Fruit fly (Drosophila melanogaster) whole organism, embryonic: ENCODE measurements around the gene mRRF1.

Experiments
- CG1024 ChIP-seq: fragments of 200-800 bp; sonication (Bioruptor generic); IDR thresholded peaks from 2 replicates; pipeline ENCODE4 v1.3.6; 2022; ENCODE audit warnings: missing biosample characterization, missing genetic modification characterization
- CG11695 ChIP-seq: fragments of 200-800 bp; sonication (Bioruptor generic); IDR thresholded peaks from 3 replicates; pipeline ENCODE4 v1.3.6; 2022; ENCODE audit warnings: missing biosample characterization, missing genetic modification characterization
- CG12391 ChIP-seq: fragments of 200-800 bp; sonication (Bioruptor generic); optimal IDR thresholded peaks from 3 replicates; lab custom pipeline; 2018; ENCODE audit warnings: missing biosample characterization, mild to moderate bottlenecking, missing genetic modification characterization, moderate library complexity
- CG12942 ChIP-seq: fragments of 200-800 bp; sonication (Bioruptor generic); optimal IDR thresholded peaks from 3 replicates; lab custom pipeline; 2016; ENCODE audit warnings: missing biosample characterization, missing genetic modification characterization
- CG30403 ChIP-seq: fragments of 200-800 bp; sonication (Bioruptor generic); optimal IDR thresholded peaks from 3 replicates; lab custom pipeline; 2016; ENCODE audit warnings: missing biosample characterization, missing genetic modification characterization
- CG3407 ChIP-seq: fragments of 200-800 bp; sonication (Bioruptor generic); optimal IDR thresholded peaks from 2 replicates; lab custom pipeline; 2018; ENCODE audit warnings: missing biosample characterization, mild to moderate bottlenecking, missing genetic modification characterization
- CG34224 ChIP-seq: fragments of 200-800 bp; sonication (Bioruptor generic); IDR thresholded peaks from 3 replicates; pipeline ENCODE4 v1.3.6; 2022; ENCODE audit warnings: missing biosample characterization, missing genetic modification characterization; ENCODE audit not compliant: partially characterized antibody
- CG3726 ChIP-seq: fragments of 200-800 bp; sonication (Bioruptor generic); IDR thresholded peaks from 3 replicates; pipeline ENCODE4, ENCODE4 v1.3.6; 2022; ENCODE audit warnings: missing biosample characterization, missing genetic modification characterization
- CG3838 ChIP-seq: fragments of 200-800 bp; sonication (Bioruptor generic); optimal IDR thresholded peaks from 3 replicates; lab custom pipeline; 2016; ENCODE audit warnings: missing biosample characterization, missing genetic modification characterization
- CG3847 ChIP-seq: fragments of 200-800 bp; sonication (Bioruptor generic); IDR thresholded peaks from 2 replicates; pipeline ENCODE4 v1.3.6; 2022; ENCODE audit warnings: missing biosample characterization, missing genetic modification characterization
- CG5245 ChIP-seq: fragments of 200-800 bp; sonication (Bioruptor generic); optimal IDR thresholded peaks from 3 replicates; lab custom pipeline; 2016; ENCODE audit warnings: missing biosample characterization, missing genetic modification characterization
- CG6689 ChIP-seq: fragments of 200-800 bp; sonication (Bioruptor generic); IDR thresholded peaks from 2 replicates; pipeline ENCODE4 v1.3.6; 2022; ENCODE audit warnings: missing biosample characterization, missing genetic modification characterization
- CG7357 ChIP-seq: fragments of 200-800 bp; sonication (Bioruptor generic); IDR thresholded peaks from 3 replicates; pipeline ENCODE4 v1.3.6; 2022; ENCODE audit warnings: missing biosample characterization, missing genetic modification characterization
- CG7372 ChIP-seq: fragments of 200-800 bp; sonication (Bioruptor generic); IDR thresholded peaks from 2 replicates; pipeline ENCODE4 v1.3.6; 2022; ENCODE audit warnings: missing biosample characterization, missing genetic modification characterization
- CG9932 ChIP-seq: fragments of 200-800 bp; sonication (Bioruptor generic); IDR thresholded peaks from 2 replicates; pipeline ENCODE4 v1.3.6; 2022; ENCODE audit warnings: missing biosample characterization, missing genetic modification characterization
- Chrac-16 ChIP-seq: fragments of 200-800 bp; sonication (Bioruptor generic); optimal IDR thresholded peaks from 3 replicates; lab custom pipeline; 2016; ENCODE audit warnings: missing biosample characterization, missing genetic modification characterization
- CrebB ChIP-seq: fragments of 200-800 bp; sonication (Bioruptor generic); optimal IDR thresholded peaks from 3 replicates; lab custom pipeline; 2018; ENCODE audit warnings: missing biosample characterization, mild to moderate bottlenecking, missing genetic modification characterization
- Dek ChIP-seq: fragments of 200-800 bp; sonication (Bioruptor generic); optimal IDR thresholded peaks from 3 replicates; lab custom pipeline; 2019; ENCODE audit warnings: missing biosample characterization, mild to moderate bottlenecking, missing genetic modification characterization, moderate library complexity
- Doc3 ChIP-seq: fragments of 200-800 bp; sonication (Bioruptor generic); IDR thresholded peaks from 3 replicates; pipeline ENCODE4 v1.3.6; 2022; ENCODE audit warnings: missing biosample characterization, missing genetic modification characterization; ENCODE audit not compliant: partially characterized antibody
- Gug ChIP-seq: fragments of 200-800 bp; sonication (Bioruptor generic); IDR thresholded peaks from 4 replicates; pipeline ENCODE4 v1.3.6; 2022; ENCODE audit warnings: missing biosample characterization, missing genetic modification characterization
- HLH3B ChIP-seq: fragments of 200-800 bp; sonication (Bioruptor generic); IDR thresholded peaks from 2 replicates; pipeline ENCODE4 v1.3.6; 2022; ENCODE audit warnings: missing biosample characterization, missing genetic modification characterization
- HmgD ChIP-seq: fragments of 200-800 bp; sonication (Bioruptor generic); optimal IDR thresholded peaks from 3 replicates; lab custom pipeline; 2016; ENCODE audit warnings: missing biosample characterization, missing genetic modification characterization
- HmgZ ChIP-seq: fragments of 200-800 bp; sonication (Bioruptor generic); optimal IDR thresholded peaks from 2 replicates; lab custom pipeline; 2018; ENCODE audit warnings: missing biosample characterization, mild to moderate bottlenecking, missing genetic modification characterization
- Mad ChIP-seq: fragments of 200-800 bp; sonication (Bioruptor generic); optimal IDR thresholded peaks from 2 replicates; lab custom pipeline; 2016; ENCODE audit warnings: missing biosample characterization, missing genetic modification characterization
- Myb ChIP-seq: fragments of 200-800 bp; sonication (Bioruptor generic); optimal IDR thresholded peaks from 2 replicates; lab custom pipeline; 2016; ENCODE audit warnings: missing biosample characterization, missing genetic modification characterization
- Rfx ChIP-seq: fragments of 200-800 bp; sonication (Bioruptor generic); IDR thresholded peaks from 2 replicates; pipeline ENCODE4 v1.3.6; 2022; ENCODE audit warnings: missing biosample characterization, missing genetic modification characterization
- Spps ChIP-seq: fragments of 200-800 bp; sonication (Bioruptor generic); optimal IDR thresholded peaks from 2 replicates; lab custom pipeline; 2018; ENCODE audit warnings: missing biosample characterization, mild to moderate bottlenecking, missing genetic modification characterization
- Xrp1 ChIP-seq: fragments of 200-800 bp; sonication (Bioruptor generic); IDR thresholded peaks from 2 replicates; pipeline ENCODE4 v1.3.6; 2022; ENCODE audit warnings: missing biosample characterization, missing genetic modification characterization
- ab ChIP-seq: fragments of 200-800 bp; sonication (Bioruptor generic); optimal IDR thresholded peaks from 2 replicates; lab custom pipeline; 2016; ENCODE audit warnings: missing biosample characterization, missing genetic modification characterization
- amos ChIP-seq: fragments of 200-800 bp; sonication (Bioruptor generic); IDR thresholded peaks from 2 replicates; pipeline ENCODE4 v1.3.6; 2022; ENCODE audit warnings: missing biosample characterization, missing genetic modification characterization; ENCODE audit not compliant: partially characterized antibody
- ap ChIP-seq: fragments of 200-800 bp; sonication (Bioruptor generic); IDR thresholded peaks from 2 replicates; pipeline ENCODE4 v1.3.6; 2022; ENCODE audit warnings: missing biosample characterization, missing genetic modification characterization
- ash1 ChIP-seq: fragments of 200-800 bp; sonication (Bioruptor generic); optimal IDR thresholded peaks from 2 replicates; lab custom pipeline; 2018; ENCODE audit warnings: missing biosample characterization, mild to moderate bottlenecking, missing genetic modification characterization
- bbx ChIP-seq: fragments of 200-800 bp; sonication (Bioruptor generic); IDR thresholded peaks from 2 replicates; pipeline ENCODE4 v1.3.6; 2022; ENCODE audit warnings: missing biosample characterization, missing genetic modification characterization; ENCODE audit not compliant: partially characterized antibody
- bigmax ChIP-seq: fragments of 200-800 bp; sonication (Bioruptor generic); optimal IDR thresholded peaks from 2 replicates; lab custom pipeline; 2018; ENCODE audit warnings: missing biosample characterization, mild to moderate bottlenecking, missing genetic modification characterization
- cas ChIP-seq: fragments of 200-800 bp; sonication (Bioruptor generic); IDR thresholded peaks from 2 replicates; pipeline ENCODE4 v1.3.6; 2022; ENCODE audit warnings: missing biosample characterization, missing genetic modification characterization
- cwo ChIP-seq: fragments of 200-800 bp; sonication (Bioruptor generic); optimal IDR thresholded peaks from 3 replicates; lab custom pipeline; 2017; ENCODE audit warnings: missing biosample characterization, missing genetic modification characterization, mild to moderate bottlenecking, moderate library complexity, missing genetic modification reagents
- disco-r ChIP-seq: fragments of 200-800 bp; sonication (Bioruptor generic); optimal IDR thresholded peaks from 2 replicates; lab custom pipeline; 2016; ENCODE audit warnings: missing biosample characterization, missing genetic modification characterization
- dm ChIP-seq: fragments of 200-800 bp; sonication (Bioruptor generic); optimal IDR thresholded peaks from 3 replicates; lab custom pipeline; 2016; ENCODE audit warnings: missing biosample characterization, missing genetic modification characterization
- gt ChIP-seq: fragments of 200-800 bp; sonication (Bioruptor generic); IDR thresholded peaks from 2 replicates; pipeline ENCODE4 v1.3.6; 2022; ENCODE audit warnings: missing biosample characterization, missing genetic modification characterization
- ken ChIP-seq: fragments of 200-800 bp; sonication (Bioruptor generic); IDR thresholded peaks from 3 replicates; pipeline ENCODE4 v1.3.6; 2022; ENCODE audit warnings: missing biosample characterization, missing genetic modification characterization
- mam ChIP-seq: fragments of 200-800 bp; sonication (Bioruptor generic); optimal IDR thresholded peaks from 3 replicates; lab custom pipeline; 2016; ENCODE audit warnings: missing biosample characterization, missing genetic modification characterization
- nau ChIP-seq: fragments of 200-800 bp; sonication (Bioruptor generic); optimal IDR thresholded peaks from 3 replicates; lab custom pipeline; 2017; ENCODE audit warnings: missing biosample characterization, mild to moderate bottlenecking, missing genetic modification characterization, missing genetic modification reagents
- nmo ChIP-seq: fragments of 200-800 bp; sonication (Bioruptor generic); optimal IDR thresholded peaks from 2 replicates; lab custom pipeline; 2018; ENCODE audit warnings: missing biosample characterization, mild to moderate bottlenecking, missing genetic modification characterization, moderate library complexity
- phol ChIP-seq: fragments of 200-800 bp; sonication (Bioruptor generic); optimal IDR thresholded peaks from 3 replicates; lab custom pipeline; 2018; ENCODE audit warnings: missing biosample characterization, mild to moderate bottlenecking, missing genetic modification characterization, moderate library complexity
- prd ChIP-seq, 3 experiments: fragments of >200 bp in 2 of 3; fragments of 200-800 bp in 1 of 3; sonication (Bioruptor generic) in 1 of 3; optimal IDR thresholded peaks in 2 of 3; IDR thresholded peaks in 1 of 3; 2 replicates in 2 of 3; 3 replicates in 1 of 3; pipeline versions ENCODE4 v1.3.6 to Lab custom; 2017 to 2022; ENCODE audit warnings: missing biosample characterization in 1 of 3, missing genetic modification characterization in 1 of 3
- scrt ChIP-seq: fragments of 200-800 bp; sonication (Bioruptor generic); optimal IDR thresholded peaks from 2 replicates; lab custom pipeline; 2018; ENCODE audit warnings: missing biosample characterization, mild to moderate bottlenecking, missing genetic modification characterization, moderate library complexity
- sima ChIP-seq: fragments of 200-800 bp; sonication (Bioruptor generic); optimal IDR thresholded peaks from 2 replicates; lab custom pipeline; 2016; ENCODE audit warnings: missing biosample characterization, missing genetic modification characterization
- sob ChIP-seq: fragments of 200-800 bp; sonication (Bioruptor generic); IDR thresholded peaks from 2 replicates; pipeline ENCODE4 v1.3.6; 2022; ENCODE audit warnings: missing biosample characterization, missing genetic modification characterization
- ttk ChIP-seq: fragments of 200-800 bp; sonication (Bioruptor generic); IDR thresholded peaks from 2 replicates; pipeline ENCODE4 v2.1.2; 2022; ENCODE audit warnings: missing biosample characterization, missing genetic modification characterization
- zfh2 ChIP-seq: fragments of 200-800 bp; sonication (Bioruptor generic); optimal IDR thresholded peaks from 2 replicates; lab custom pipeline; 2016; ENCODE audit warnings: missing biosample characterization, missing genetic modification characterization

Gene mRRF1

dm6 chr3L:9373374-9374004 is 9.3 kb downstream of the mRRF1 start (continued):
- TF ChIP-seq cwo (GFP tag; lab: Kevin White, UChicago) (peak; percentile 76), Dek (tag; lab: Kevin White, UChicago) (peak; percentile 23), ash1 (no peak), CG12391 (tag; lab: Kevin White, UChicago) (peak; percentile 73), HLH3B (peak; percentile 78), CG6689 (GFP tag; lab: Robert Waterston, UW) (peak; percentile 69), Chrac-16 (GFP tag; lab: Kevin White, UChicago) (peak; percentile 17), Rfx (GFP tag; lab: Robert Waterston, UW) (peak; percentile 86), CG12942 (GFP tag; lab: Kevin White, UChicago) (no peak), CG3726 (0 out of 3 replicates have a peak, but pooled peaks have one; percentile 40), prd (optimal IDR thresholded peaks at IDR 0.05; lab: Kevin White, UChicago) (no peak), prd (GFP tag; IDR thresholded peaks at IDR 0.05; lab: Robert Waterston, UW) (peak; percentile 60), Gug (no peak), zfh2 (GFP tag; lab: Kevin White, UChicago) (no peak), CG3847 (GFP tag; lab: Robert Waterston, UW) (0 out of 2 replicates have a peak, but pooled peaks have one; percentile 20), HmgZ (tag; lab: Kevin White, UChicago) (peak; percentile 4), CG1024 (GFP tag; lab: Robert Waterston, UW) (0 out of 2 replicates have a peak, but pooled peaks have one; percentile 32), ken (GFP tag; lab: Robert Waterston, UW) (peak; percentile 73), CG5245 (GFP tag; lab: Kevin White, UChicago) (peak; percentile 44), Doc3 (GFP tag; lab: Robert Waterston, UW) (peak; percentile 45; the same call in 2 of the 3 replicates), HmgD (GFP tag; lab: Kevin White, UChicago) (no peak), amos (GFP tag; lab: Robert Waterston, UW) (no peak), CG3407 (peak; percentile 54), nau (peak; percentile 56), cas (GFP tag; lab: Robert Waterston, UW) (no peak; the same call in 1 of the 2 replicates), sob (GFP tag; lab: Robert Waterston, UW) (peak; percentile 85), Mad (GFP tag; lab: Kevin White, UChicago) (peak; percentile 47), gt (GFP tag; lab: Robert Waterston, UW) (no peak), sima (GFP tag; lab: Kevin White, UChicago) (no peak), disco-r (GFP tag; lab: Kevin White, UChicago) (no peak), Spps (peak; percentile 46), CG7372 (peak; percentile 28; the same call in 1 of the 2 replicates), scrt (peak; percentile 94), ap (GFP tag; lab: Robert Waterston, UW) (peak; percentile 41; the same call in 1 of the 2 replicates), CG34224 (peak; percentile 53; the same call in 1 of the 3 replicates), bigmax (GFP tag; lab: Kevin White, UChicago) (no peak), CrebB (tag; lab: Kevin White, UChicago) (no peak), bbx (peak; percentile 64), CG9932 (GFP tag; lab: Robert Waterston, UW) (peak; percentile 61), CG3838 (GFP tag; lab: Kevin White, UChicago) (no peak), mam (no peak), ab (GFP tag; lab: Kevin White, UChicago) (no peak), CG7357 (GFP tag; lab: Robert Waterston, UW) (no peak), Myb (no peak), CG11695 (peak; percentile 89), ttk (no peak), nmo (peak; percentile 54), dm (GFP tag; lab: Kevin White, UChicago) (no peak), phol (tag; lab: Kevin White, UChicago) (peak; percentile 68), Xrp1 (GFP tag; lab: Robert Waterston, UW) (peak; percentile 75), CG30403 (GFP tag; lab: Kevin White, UChicago) (peak; percentile 67)
